Fruit fly (Drosophila melanogaster): Measurements from ENCODE around the gene CG17028.

- TF ChIP-seq kay (GFP tag; ENCODE audit: borderline replicate concordance) (no peak), CG7045 (GFP tag; optimal IDR thresholded peaks at IDR 0.05) (no peak), CG12768 (GFP tag; optimal IDR thresholded peaks at IDR 0.05) (no peak), CG5204 (GFP tag; optimal IDR thresholded peaks at IDR 0.05) (no peak)
Observed at dm6 chr3L:15999358-16000005, 21.2 kb downstream of the CG17028 start.

All from whole organism, adult.